Fruit fly (Drosophila melanogaster): ENCODE data around the gene aus.

The aus gene

DNA sequence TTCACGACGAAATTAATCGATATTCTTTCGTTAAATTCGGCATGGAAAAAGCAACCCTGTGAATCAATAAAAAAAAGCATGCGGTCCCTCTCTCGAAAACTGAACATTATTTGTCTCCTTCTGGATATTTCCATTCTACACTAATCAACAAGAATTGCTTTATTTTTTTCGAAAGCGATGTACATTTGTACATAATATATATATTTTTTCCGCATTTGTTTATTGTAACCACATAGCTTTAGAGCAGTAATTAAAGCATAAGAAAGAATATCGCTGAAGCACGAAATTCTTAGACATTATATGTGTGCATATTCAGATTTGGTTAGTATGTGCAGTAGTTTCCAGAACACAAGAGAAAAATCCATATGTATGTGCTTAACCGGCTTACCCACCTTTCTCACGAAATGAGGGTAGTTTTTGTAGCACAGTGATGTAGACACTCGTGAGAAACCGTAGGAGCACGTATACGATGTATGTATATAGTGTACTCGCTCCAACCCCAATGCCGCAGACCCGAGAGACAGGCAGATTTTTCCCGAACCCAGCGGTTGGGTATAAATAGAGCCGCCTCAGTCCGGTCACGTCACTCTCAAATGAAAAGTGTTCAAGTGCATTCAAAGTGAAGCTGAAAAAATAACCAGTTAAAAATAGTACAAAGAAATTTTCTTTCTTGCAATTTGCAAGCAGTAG, 53.2 kb downstream of the aus start (continued):
- TF ChIP-seq scrt (GFP tag; optimal IDR thresholded peaks at IDR 0.05), result peak; percentile 90
- peak; percentile 75 for TF ChIP-seq kni (GFP tag; optimal IDR thresholded peaks at IDR 0.05)
- no peak for TF ChIP-seq seq (GFP tag; IDR thresholded peaks at IDR 0.05)
- TF ChIP-seq Bgb (GFP tag; IDR thresholded peaks at IDR 0.05; ENCODE audit: partially characterized antibody), result no peak
- no peak for TF ChIP-seq CG32532 (GFP tag; IDR thresholded peaks at IDR 0.05)
- TF ChIP-seq CG1529 (GFP tag; optimal IDR thresholded peaks at IDR 0.05), result peak; percentile 66
- TF ChIP-seq NfI (GFP tag; optimal IDR thresholded peaks at IDR 0.05), result peak; percentile 90
- TF ChIP-seq CG1832 (GFP tag; optimal IDR thresholded peaks at IDR 0.05), result peak; percentile 70
- peak; percentile 61 for TF ChIP-seq Hmr (GFP tag; optimal IDR thresholded peaks at IDR 0.05)
- TF ChIP-seq Rfx (GFP tag; IDR thresholded peaks at IDR 0.05), result no peak
- peak; percentile 95 for TF ChIP-seq CG18599 (GFP tag; optimal IDR thresholded peaks at IDR 0.05)
- TF ChIP-seq sug (tag; optimal IDR thresholded peaks at IDR 0.05), result peak; percentile 87
- peak; percentile 72 for TF ChIP-seq ftz-f1 (GFP tag; optimal IDR thresholded peaks at IDR 0.05)
- TF ChIP-seq nom (GFP tag; optimal IDR thresholded peaks at IDR 0.05), result peak; percentile 88
- no peak for TF ChIP-seq sc (optimal IDR thresholded peaks at IDR 0.05)
- TF ChIP-seq sc (GFP tag; optimal IDR thresholded peaks at IDR 0.05), result peak; percentile 69
- TF ChIP-seq CG7556 (GFP tag; optimal IDR thresholded peaks at IDR 0.05), result peak; percentile 76
- no peak for TF ChIP-seq toy (GFP tag; IDR thresholded peaks at IDR 0.05)
- no peak for TF ChIP-seq Lim3 (GFP tag; IDR thresholded peaks at IDR 0.05)
- TF ChIP-seq unpg (GFP tag; optimal IDR thresholded peaks at IDR 0.05), result peak; percentile 75
- TF ChIP-seq CG34376 (GFP tag; optimal IDR thresholded peaks at IDR 0.05), result peak; percentile 96
- no peak for TF ChIP-seq otp (GFP tag; IDR thresholded peaks at IDR 0.05)
- no peak for TF ChIP-seq hkb (optimal IDR thresholded peaks at IDR 0.05)
- no peak for TF ChIP-seq hkb (GFP tag; IDR thresholded peaks at IDR 0.05)
- peak; percentile 90 for TF ChIP-seq ind (GFP tag; optimal IDR thresholded peaks at IDR 0.05)
- peak; percentile 85 for TF ChIP-seq CG10979 (tag; optimal IDR thresholded peaks at IDR 0.05)
- peak; percentile 93 for TF ChIP-seq CG10147 (GFP tag; optimal IDR thresholded peaks at IDR 0.05)
- TF ChIP-seq CG31224 (GFP tag; IDR thresholded peaks at IDR 0.05), result no peak
- peak; percentile 89 for TF ChIP-seq Tbp (GFP tag; optimal IDR thresholded peaks at IDR 0.05)
- peak; percentile 45 for TF ChIP-seq CG12744 (GFP tag; optimal IDR thresholded peaks at IDR 0.05)
- TF ChIP-seq zen (tag; optimal IDR thresholded peaks at IDR 0.05), result peak; percentile 65
- peak; percentile 86 for TF ChIP-seq CG1233 (GFP tag; optimal IDR thresholded peaks at IDR 0.05)
- TF ChIP-seq CG42726 (GFP tag; IDR thresholded peaks at IDR 0.05; ENCODE audit: partially characterized antibody), result no peak
- TF ChIP-seq Aef1 (GFP tag; IDR thresholded peaks at IDR 0.05), result no peak
- TF ChIP-seq pfk (GFP tag; optimal IDR thresholded peaks at IDR 0.05), result peak; percentile 22
- TF ChIP-seq Hmx (GFP tag; optimal IDR thresholded peaks at IDR 0.05), result peak; percentile 83
- TF ChIP-seq az2 (GFP tag; optimal IDR thresholded peaks at IDR 0.05), result peak; percentile 80
- TF ChIP-seq cg (GFP tag; optimal IDR thresholded peaks at IDR 0.05), result peak; percentile 29
- TF ChIP-seq CTCF (GFP tag; optimal IDR thresholded peaks at IDR 0.05), result no peak
- no peak for TF ChIP-seq E2f1 (GFP tag; IDR thresholded peaks at IDR 0.05)
- TF ChIP-seq tap (tag; optimal IDR thresholded peaks at IDR 0.05), result peak; percentile 91
- peak; percentile 87 for TF ChIP-seq twi (tag; optimal IDR thresholded peaks at IDR 0.05)
- no peak for TF ChIP-seq Dbx (GFP tag; IDR thresholded peaks at IDR 0.05)
- TF ChIP-seq CG12155 (GFP tag; optimal IDR thresholded peaks at IDR 0.05), result peak; percentile 86
- TF ChIP-seq CG18011 (GFP tag; optimal IDR thresholded peaks at IDR 0.05), result peak; percentile 59
- TF ChIP-seq amos (GFP tag; IDR thresholded peaks at IDR 0.05; ENCODE audit: partially characterized antibody), result no peak
- no peak for TF ChIP-seq ash1 (GFP tag; optimal IDR thresholded peaks at IDR 0.05)
- TF ChIP-seq Hr51 (GFP tag; optimal IDR thresholded peaks at IDR 0.05), result peak; percentile 73 to 90
- TF ChIP-seq grau (tag; optimal IDR thresholded peaks at IDR 0.05), result peak; percentile 94
- peak; percentile 88 for TF ChIP-seq CG4424 (GFP tag; optimal IDR thresholded peaks at IDR 0.05)

Measured in whole organism, embryonic.